Worm (Caenorhabditis elegans) whole organism, mixed stage, embryonic: ENCODE results near the gene C16C8.7.
"Not testable (repeated sequence)": the region's sequence is repeated elsewhere in the genome, so short reads cannot be mapped to it uniquely, and the experiment has no call there.

Experiments used
- cnd-1 ChIP-seq: fragments of 200-800 bp; sonication (Bioruptor generic); optimal IDR thresholded peaks from 2 replicates; lab custom pipeline; 2018; ENCODE audit warnings: mild to moderate bottlenecking, missing genetic modification characterization, missing compliant biosample characterization
- elt-3 ChIP-seq: fragments of 150-350 bp; optimal IDR thresholded peaks from 2 replicates; lab custom pipeline; 2014; ENCODE audit warnings: missing biosample characterization, missing genetic modification characterization
- flh-1 ChIP-seq: fragments of 200-800 bp; sonication (Bioruptor generic); optimal IDR thresholded peaks from 2 replicates; lab custom pipeline; 2018; ENCODE audit warnings: mild to moderate bottlenecking, missing genetic modification characterization, moderate library complexity, missing compliant biosample characterization
- nhr-237 ChIP-seq: fragments of 150-350 bp; optimal IDR thresholded peaks from 2 replicates; lab custom pipeline; 2014; ENCODE audit warnings: missing biosample characterization, missing genetic modification characterization
- ztf-11 ChIP-seq: fragments of 150-350 bp; optimal IDR thresholded peaks from 2 replicates; lab custom pipeline; 2014; ENCODE audit warnings: missing biosample characterization, missing genetic modification characterization

DNA sequence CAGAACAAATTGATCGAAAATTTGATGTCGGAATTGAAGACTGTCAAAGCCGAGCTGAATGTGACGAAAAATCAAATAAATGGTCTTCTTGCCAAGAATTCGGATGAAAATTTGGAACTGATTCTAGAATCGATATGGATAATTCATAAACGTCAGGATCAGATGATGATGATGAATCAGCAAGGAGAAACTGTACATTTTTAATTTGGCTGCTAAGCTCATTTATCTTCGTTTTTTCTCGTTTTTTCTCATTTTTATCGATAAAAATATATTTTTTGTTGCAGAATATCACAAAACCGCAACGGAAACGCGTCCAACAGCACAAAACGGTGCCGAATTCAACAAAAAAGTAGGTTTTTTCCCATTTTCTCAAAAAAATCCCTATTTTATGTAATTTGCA lies 10.4 kb downstream of the C16C8.7 start, which contains the start of gene C16C8.14:
- TF ChIP-seq cnd-1; nhr-237; ztf-11; flh-1 (GFP tag; lab: Kevin White, UChicago); elt-3 (tag; lab: Kevin White, UChicago): not testable (repeated sequence)
